Worm (Caenorhabditis elegans) whole organism, young adult: Measurements from ENCODE around the gene tmem-17.

ENCODE experiments used
- B0336.3 ChIP-seq: fragments of 200-800 bp; sonication (Bioruptor generic); IDR thresholded peaks from 2 replicates; pipeline ENCODE4 v1.3.6; 2022; ENCODE audit warnings: missing genetic modification characterization, missing compliant biosample characterization
- F10E7.11 ChIP-seq: sonication (generic microtip); optimal IDR thresholded peaks from 2 replicates; lab custom pipeline; 2017; ENCODE audit warnings: mild to moderate bottlenecking, missing genetic modification characterization, moderate library complexity, missing compliant biosample characterization
- F23B12.7 ChIP-seq: sonication (generic microtip); optimal IDR thresholded peaks from 2 replicates; lab custom pipeline; 2017; ENCODE audit warnings: missing genetic modification characterization, mild to moderate bottlenecking, missing compliant biosample characterization, antibody characterized with exemption, moderate library complexity; ENCODE audit not compliant: insufficient read depth
- F57C9.4 ChIP-seq: sonication (generic microtip); optimal IDR thresholded peaks from 2 replicates; lab custom pipeline; 2017; ENCODE audit warnings: mild to moderate bottlenecking, missing genetic modification characterization, missing compliant biosample characterization
- K11D2.4 ChIP-seq: fragments of 200-800 bp; sonication (Bioruptor generic); IDR thresholded peaks from 2 replicates; pipeline ENCODE4 v1.3.6; 2022; ENCODE audit warnings: missing genetic modification reagents, missing genetic modification characterization, missing compliant biosample characterization
- Y56A3A.18 ChIP-seq: fragments of 200-800 bp; sonication (Bioruptor generic); IDR thresholded peaks from 2 replicates; pipeline ENCODE4 v1.3.6; 2022; ENCODE audit warnings: missing genetic modification reagents, missing genetic modification characterization, missing compliant biosample characterization
- atf-7 ChIP-seq: sonication (generic microtip); optimal IDR thresholded peaks from 2 replicates; lab custom pipeline; 2017; ENCODE audit warnings: mild to moderate bottlenecking, missing genetic modification characterization, missing compliant biosample characterization
- attf-3 ChIP-seq: fragments of 200-800 bp; sonication (Bioruptor generic); conservative IDR thresholded peaks from 2 replicates; pipeline ENCODE4 v1.3.6; 2022; ENCODE audit warnings: missing genetic modification reagents, missing genetic modification characterization, missing compliant biosample characterization
- attf-5 ChIP-seq: fragments of 200-800 bp; sonication (Bioruptor generic); optimal IDR thresholded peaks from 2 replicates; lab custom pipeline; 2018; ENCODE audit warnings: mild to moderate bottlenecking, missing genetic modification characterization, missing compliant biosample characterization
- bed-1 ChIP-seq: fragments of 200-800 bp; sonication (Bioruptor generic); IDR thresholded peaks from 2 replicates; pipeline ENCODE4 v1.3.6; 2022; ENCODE audit warnings: missing genetic modification reagents, missing genetic modification characterization, missing compliant biosample characterization
- ceh-91 ChIP-seq: fragments of 200-800 bp; sonication (Bioruptor generic); IDR thresholded peaks from 2 replicates; pipeline ENCODE4 v1.3.6; 2022; ENCODE audit warnings: missing genetic modification reagents, missing genetic modification characterization, missing compliant biosample characterization
- die-1 ChIP-seq: sonication (generic microtip); optimal IDR thresholded peaks from 2 replicates; lab custom pipeline; 2016; ENCODE audit warnings: missing genotype, mild to moderate bottlenecking, missing genetic modification characterization, missing compliant biosample characterization
- dox-1 ChIP-seq: fragments of 200-800 bp; sonication (Bioruptor generic); IDR thresholded peaks from 2 replicates; pipeline ENCODE4 v1.3.6; 2022; ENCODE audit warnings: missing genetic modification reagents, missing genetic modification characterization, missing compliant biosample characterization
- dpl-1 ChIP-seq: fragments of 150-350 bp; optimal IDR thresholded peaks from 2 replicates; lab custom pipeline; 2014; ENCODE audit warnings: missing biosample characterization, missing genetic modification reagents, missing genetic modification characterization
- egl-18 ChIP-seq: fragments of 200-800 bp; sonication (Bioruptor generic); IDR thresholded peaks from 2 replicates; pipeline ENCODE4 v1.3.6; 2022; ENCODE audit warnings: missing genetic modification reagents, missing genetic modification characterization, missing compliant biosample characterization
- fkh-3 ChIP-seq: sonication (generic microtip); optimal IDR thresholded peaks from 2 replicates; lab custom pipeline; 2016; ENCODE audit warnings: mild to moderate bottlenecking, missing genetic modification characterization, missing compliant biosample characterization
- hlh-12 ChIP-seq: sonication (generic microtip); optimal IDR thresholded peaks from 2 replicates; lab custom pipeline; 2016; ENCODE audit warnings: missing genetic modification characterization, missing compliant biosample characterization
- hmg-1.2 ChIP-seq: fragments of 200-800 bp; sonication (Bioruptor generic); IDR thresholded peaks from 2 replicates; pipeline ENCODE4 v1.3.6; 2022; ENCODE audit warnings: missing genetic modification reagents, missing genetic modification characterization, missing compliant biosample characterization
- hrde-1 ChIP-seq: sonication (generic microtip); optimal IDR thresholded peaks from 2 replicates; lab custom pipeline; 2016; ENCODE audit warnings: missing genetic modification characterization, mild to moderate bottlenecking, missing compliant biosample characterization, moderate library complexity, missing genotype, missing genetic modification reagents, borderline replicate concordance
- let-526 ChIP-seq: fragments of 200-800 bp; sonication (Bioruptor generic); IDR thresholded peaks from 2 replicates; pipeline ENCODE4 v1.3.6; 2022; ENCODE audit warnings: missing genetic modification reagents, missing genetic modification characterization, missing compliant biosample characterization
- let-607 ChIP-seq, 2 experiments: fragments of 200-800 bp in 1 of 2; sonication (Bioruptor generic) in 1 of 2; sonication (generic microtip) in 1 of 2; optimal IDR thresholded peaks; 2 replicates each; lab custom pipeline; 2016 to 2018; ENCODE audit warnings: mild to moderate bottlenecking in 2 of 2, missing compliant biosample characterization in 2 of 2, missing genetic modification characterization in 2 of 2, moderate library complexity in 2 of 2, missing genotype in 1 of 2
- lin-26 ChIP-seq: fragments of 200-800 bp; sonication (Bioruptor generic); IDR thresholded peaks from 2 replicates; pipeline ENCODE4 v1.3.6; 2022; ENCODE audit warnings: missing genetic modification reagents, missing genetic modification characterization, missing compliant biosample characterization
- lin-40 ChIP-seq: sonication (generic microtip); optimal IDR thresholded peaks from 2 replicates; lab custom pipeline; 2016; ENCODE audit warnings: missing genetic modification characterization, mild to moderate bottlenecking, missing compliant biosample characterization, missing genotype, missing genetic modification reagents
- lsl-1 ChIP-seq: fragments of 200-800 bp; sonication (Bioruptor generic); optimal IDR thresholded peaks from 2 replicates; lab custom pipeline; 2018; ENCODE audit warnings: mild to moderate bottlenecking, missing genetic modification characterization, moderate library complexity, missing compliant biosample characterization
- madf-3 ChIP-seq: fragments of 200-800 bp; sonication (Bioruptor generic); IDR thresholded peaks from 2 replicates; pipeline ENCODE4 v1.3.6; 2022; ENCODE audit warnings: missing genetic modification reagents, missing genetic modification characterization, missing compliant biosample characterization
- madf-6 ChIP-seq: fragments of 200-800 bp; sonication (Bioruptor generic); IDR thresholded peaks from 2 replicates; pipeline ENCODE4 v1.3.6; 2022; ENCODE audit warnings: missing genetic modification reagents, missing genetic modification characterization, missing compliant biosample characterization
- mes-4 ChIP-seq: sonication (generic microtip); optimal IDR thresholded peaks from 2 replicates; lab custom pipeline; 2016; ENCODE audit warnings: missing genotype, missing genetic modification characterization, missing compliant biosample characterization
- nfyb-1 ChIP-seq: fragments of 200-800 bp; sonication (Bioruptor generic); IDR thresholded peaks from 2 replicates; pipeline ENCODE4 v1.3.6; 2022; ENCODE audit warnings: missing genetic modification reagents, missing genetic modification characterization, missing compliant biosample characterization
- nhr-120 ChIP-seq: fragments of 200-800 bp; sonication (Bioruptor generic); IDR thresholded peaks from 2 replicates; pipeline ENCODE4 v1.3.6; 2022; ENCODE audit warnings: missing genetic modification characterization, missing compliant biosample characterization
- nhr-27 ChIP-seq: fragments of 200-800 bp; sonication (Bioruptor generic); optimal IDR thresholded peaks from 2 replicates; lab custom pipeline; 2018; ENCODE audit warnings: mild to moderate bottlenecking, missing genetic modification characterization, moderate library complexity, missing compliant biosample characterization
- nhr-80 ChIP-seq: sonication (generic microtip); optimal IDR thresholded peaks from 2 replicates; lab custom pipeline; 2016; ENCODE audit warnings: missing genetic modification characterization, missing compliant biosample characterization
- pha-4 ChIP-seq: fragments of 150-350 bp; sonication (generic microtip); optimal IDR thresholded peaks from 2 replicates; lab custom pipeline; 2014; ENCODE audit warnings: missing biosample characterization, missing genetic modification reagents, missing genetic modification characterization
- rec-8 ChIP-seq, 2 experiments: sonication (generic microtip); optimal IDR thresholded peaks; 2 replicates each; lab custom pipeline; 2016; ENCODE audit warnings: mild to moderate bottlenecking in 2 of 2, missing genetic modification characterization in 2 of 2, missing genetic modification reagents in 2 of 2, missing genotype in 2 of 2, missing biosample characterization in 1 of 2, missing compliant biosample characterization in 1 of 2, moderate library complexity in 1 of 2
- repo-1 ChIP-seq: sonication (generic microtip); optimal IDR thresholded peaks from 2 replicates; lab custom pipeline; 2017; ENCODE audit warnings: mild to moderate bottlenecking, missing genetic modification characterization, missing compliant biosample characterization
- sdz-38 ChIP-seq: sonication (generic microtip); optimal IDR thresholded peaks from 2 replicates; lab custom pipeline; 2016; ENCODE audit warnings: missing genotype, missing genetic modification characterization, missing compliant biosample characterization
- snpc-1.1 ChIP-seq: sonication (generic microtip); optimal IDR thresholded peaks from 2 replicates; lab custom pipeline; 2017; ENCODE audit warnings: missing genetic modification characterization, mild to moderate bottlenecking, missing compliant biosample characterization, antibody characterized with exemption, moderate library complexity, missing genotype, missing genetic modification reagents; ENCODE audit not compliant: insufficient read depth
- snpc-1.3 ChIP-seq: sonication (generic microtip); optimal IDR thresholded peaks from 2 replicates; lab custom pipeline; 2017; ENCODE audit warnings: missing genetic modification characterization, mild to moderate bottlenecking, missing compliant biosample characterization, antibody characterized with exemption, moderate library complexity, missing genotype, missing genetic modification reagents; ENCODE audit not compliant: insufficient read depth
- snpc-3.4 ChIP-seq: sonication (generic microtip); optimal IDR thresholded peaks from 2 replicates; lab custom pipeline; 2017; ENCODE audit warnings: missing genetic modification characterization, mild to moderate bottlenecking, missing compliant biosample characterization, antibody characterized with exemption, moderate library complexity, missing genotype, missing genetic modification reagents
- tbp1 ChIP-seq: fragments of 200-800 bp; sonication (Bioruptor generic); optimal IDR thresholded peaks from 2 replicates; lab custom pipeline; 2018; ENCODE audit warnings: mild to moderate bottlenecking, missing genetic modification characterization, missing compliant biosample characterization
- tlf-1 ChIP-seq: fragments of 200-800 bp; sonication (Bioruptor generic); optimal IDR thresholded peaks from 2 replicates; lab custom pipeline; 2018; ENCODE audit warnings: mild to moderate bottlenecking, missing genetic modification characterization, missing compliant biosample characterization
- zim-3 ChIP-seq: sonication (generic microtip); optimal IDR thresholded peaks from 2 replicates; lab custom pipeline; 2017; ENCODE audit warnings: mild to moderate bottlenecking, missing genetic modification characterization, moderate library complexity, missing compliant biosample characterization
- ztf-6 ChIP-seq: fragments of 200-800 bp; sonication (Bioruptor generic); IDR thresholded peaks from 2 replicates; pipeline ENCODE4 v1.3.6; 2022; ENCODE audit warnings: missing genetic modification reagents, missing genetic modification characterization, missing compliant biosample characterization

tmem-17 gene

DNA sequence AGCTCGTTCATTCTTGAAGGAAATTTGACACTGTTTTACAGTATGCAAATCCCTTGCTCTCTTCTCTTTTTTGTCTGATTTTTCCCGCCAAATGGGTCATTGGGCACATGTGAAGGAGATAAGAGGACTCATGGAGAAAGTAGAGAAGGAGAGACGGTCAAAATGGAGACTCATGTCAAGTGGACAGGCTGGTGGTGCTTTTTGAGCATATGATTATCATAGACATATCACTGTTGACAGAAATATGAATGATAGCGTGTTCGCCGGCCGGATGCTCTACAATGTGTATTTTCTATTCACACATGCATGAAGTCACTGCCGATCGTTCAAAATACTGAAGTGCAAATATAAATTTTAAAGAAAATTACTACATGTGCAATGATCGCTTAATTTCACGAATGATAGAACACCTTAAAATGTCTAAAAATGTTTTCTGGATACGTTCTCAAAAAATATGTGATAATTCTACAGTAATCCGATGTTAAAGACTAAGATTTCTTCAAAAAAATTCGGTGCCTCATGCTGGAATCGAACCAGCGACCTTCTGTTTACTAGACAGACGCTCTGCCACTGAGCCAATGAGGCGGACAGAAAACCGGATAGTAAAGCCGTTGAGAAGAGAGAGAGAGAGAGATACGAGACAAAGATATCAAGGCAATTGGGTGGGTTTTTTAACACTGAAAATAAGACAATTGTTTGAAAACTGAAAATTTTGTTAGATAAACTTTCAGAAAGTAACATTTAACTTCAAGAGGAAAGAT lies 39.9 kb upstream of the tmem-17 start (continued):
- TF ChIP-seq F23B12.7 (tag; lab: Kevin White, UChicago) = peak; percentile 19
- TF ChIP-seq let-526 (GFP tag; lab: Robert Waterston, UW) = peak; percentile 45; the same call in 1 of the 2 replicates
- TF ChIP-seq pha-4 = no peak
- TF ChIP-seq madf-6 (GFP tag; lab: Robert Waterston, UW) = 0 out of 2 replicates have a peak, but pooled peaks have one; percentile 19
- TF ChIP-seq B0336.3 = peak; percentile 48; the same call in 1 of the 2 replicates
- TF ChIP-seq snpc-1.1 = peak; percentile 92
- 0 out of 2 replicates have a peak, but pooled peaks have one; percentile 35 for TF ChIP-seq attf-3 (GFP tag; lab: Robert Waterston, UW)
- 0 out of 2 replicates have a peak, but pooled peaks have one; percentile 17 for TF ChIP-seq dox-1
- peak; percentile 81 for TF ChIP-seq nhr-80 (tag; lab: Kevin White, UChicago)
- peak; percentile 27 for TF ChIP-seq zim-3
- TF ChIP-seq repo-1 = no peak
- peak; percentile 23 for TF ChIP-seq atf-7 (tag; lab: Kevin White, UChicago)
- TF ChIP-seq F10E7.11 (tag; lab: Kevin White, UChicago) = no peak
- TF ChIP-seq F57C9.4 (tag; lab: Kevin White, UChicago) = no peak
- no peak for TF ChIP-seq egl-18
- TF ChIP-seq sdz-38 (tag; lab: Kevin White, UChicago) = no peak
- TF ChIP-seq let-607 (tag; optimal IDR thresholded peaks at IDR 0.05; lab: Kevin White, UChicago) = peak in 1 of 2 experiments; percentile 30
- peak; percentile 14 for TF ChIP-seq snpc-1.3 (tag; lab: Kevin White, UChicago)
- TF ChIP-seq snpc-3.4 (tag; lab: Kevin White, UChicago) = peak; percentile 89
- TF ChIP-seq tbp1 (GFP tag; lab: Kevin White, UChicago) = peak; percentile 93
- TF ChIP-seq lin-40 (tag; lab: Kevin White, UChicago) = no peak
- TF ChIP-seq fkh-3 = peak; percentile 11
- no peak for TF ChIP-seq attf-5 (GFP tag; lab: Kevin White, UChicago)
- TF ChIP-seq hrde-1 (tag; lab: Kevin White, UChicago) = peak; percentile 66
- no peak for TF ChIP-seq hlh-12
- no peak for TF ChIP-seq K11D2.4 (GFP tag; lab: Robert Waterston, UW)
- TF ChIP-seq madf-3 = no peak
- peak; percentile 27 for TF ChIP-seq die-1 (tag; lab: Kevin White, UChicago)
- TF ChIP-seq lin-26 (GFP tag; lab: Robert Waterston, UW) = peak; percentile 73; the same call in 1 of the 2 replicates
- TF ChIP-seq dpl-1 = no peak
- TF ChIP-seq ztf-6 (GFP tag; lab: Robert Waterston, UW) = no peak
- no peak for TF ChIP-seq Y56A3A.18
- no peak for TF ChIP-seq nhr-27
- peak; percentile 8 for TF ChIP-seq lsl-1 (GFP tag; lab: Kevin White, UChicago)
- TF ChIP-seq hmg-1.2 (GFP tag; lab: Robert Waterston, UW) = peak; percentile 43
- peak; percentile 12 for TF ChIP-seq mes-4 (tag; lab: Kevin White, UChicago)
- peak; percentile 10 for TF ChIP-seq tlf-1 (GFP tag; lab: Kevin White, UChicago)
- TF ChIP-seq bed-1 = no peak
- TF ChIP-seq ceh-91 (GFP tag; lab: Robert Waterston, UW) = no peak
- peak; percentile 8 to 19 for TF ChIP-seq rec-8 (tag; optimal IDR thresholded peaks at IDR 0.05; lab: Kevin White, UChicago)
- TF ChIP-seq nhr-120 = no peak
- TF ChIP-seq nfyb-1 (GFP tag; lab: Robert Waterston, UW) = peak; percentile 58; the same call in 1 of the 2 replicates
